Fruit fly (Drosophila melanogaster) whole organism, larva: ENCODE measurements around the gene AsnRS.
A peak's percentile ranks its signal among the peaks of the same experiment; 100 is the strongest.

Source experiments
- noc ChIP-seq: fragments of 200-800 bp; sonication (Bioruptor generic); optimal IDR thresholded peaks from 3 replicates; lab custom pipeline; 2019; ENCODE audit warnings: missing biosample characterization, mild to moderate bottlenecking, missing genetic modification characterization, moderate library complexity

AsnRS gene

DNA sequence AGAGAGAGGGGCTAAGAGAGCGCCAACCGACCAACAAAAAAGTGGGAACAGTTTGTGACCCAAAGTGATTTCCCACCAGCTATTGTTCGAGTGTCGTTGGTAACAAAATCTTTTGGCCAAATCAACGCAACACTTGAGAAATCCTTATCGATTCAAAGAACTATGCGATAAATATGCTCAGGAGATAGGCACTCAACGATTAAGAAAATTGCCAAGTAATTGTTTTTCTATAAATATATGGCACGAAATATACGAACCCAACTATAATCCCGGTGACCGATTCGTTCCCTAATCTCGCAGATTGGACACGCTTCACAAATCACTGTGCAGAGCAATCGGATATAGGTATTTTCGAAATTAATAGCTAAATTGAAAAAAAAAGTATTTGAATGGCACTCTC is 20.6 kb downstream of the AsnRS start:
- TF ChIP-seq noc (tag; lab: Kevin White, UChicago), result peak; percentile 59

DNA sequence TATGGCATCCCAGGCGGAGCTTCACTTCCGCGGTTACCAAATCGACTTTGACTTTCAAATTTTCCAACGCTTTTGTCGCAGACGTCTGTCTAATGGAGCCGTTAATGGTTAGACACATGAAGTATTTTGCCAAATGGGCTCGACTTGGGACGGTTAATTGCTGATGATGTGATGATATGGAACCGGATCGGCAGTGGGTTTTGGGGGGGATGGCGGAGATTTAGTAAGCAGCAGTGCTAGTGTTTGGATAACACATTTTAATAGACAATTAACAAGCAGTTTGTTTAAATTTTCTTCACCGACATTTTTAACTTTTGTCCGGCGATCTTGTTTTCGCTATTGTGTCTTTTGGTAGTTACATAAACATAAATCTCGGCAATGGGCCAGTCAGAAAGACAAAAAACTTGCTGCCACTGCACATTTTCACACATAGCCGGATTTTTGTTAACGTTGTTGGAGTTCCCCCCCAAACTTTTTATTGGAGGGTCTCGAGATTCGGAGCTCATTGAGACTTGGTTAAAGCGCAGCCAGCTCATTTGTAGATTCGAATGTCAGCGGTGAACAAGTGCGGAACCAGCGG is 22.0 kb downstream of the AsnRS start, which contains the start of gene amd:
TSS of gene amd (plus strand) at position 530 of the 580 bp plus-strand sequence.
- TF ChIP-seq noc (tag; lab: Kevin White, UChicago), result no peak

DNA sequence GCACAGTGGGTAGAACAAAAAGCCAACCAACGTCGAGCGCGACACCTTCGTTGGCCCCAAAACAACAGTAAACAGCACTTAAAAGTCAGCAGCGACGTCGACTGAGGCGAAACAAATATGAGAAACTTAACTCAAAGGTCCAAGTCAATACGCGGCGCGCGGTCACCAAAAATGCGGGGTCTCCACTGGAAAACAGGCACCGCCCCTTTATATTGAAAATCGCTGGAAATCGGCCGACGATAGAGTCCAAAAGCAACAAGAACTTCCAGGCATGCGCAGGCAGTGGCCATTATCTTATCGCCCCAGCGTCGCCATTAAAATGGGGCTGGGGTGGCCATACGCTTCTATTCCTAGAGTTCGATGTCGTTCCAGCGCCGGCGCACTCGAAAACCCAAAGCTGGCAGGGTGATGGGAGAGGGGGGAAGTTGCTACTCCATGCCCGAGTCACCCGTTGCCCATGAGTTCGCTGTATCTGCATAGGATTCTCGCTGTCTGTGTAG is 23.3 kb downstream of the AsnRS start, which contains the start of gene Lim3:
TSS of gene Lim3 (minus strand) at position 51 of the 500 bp plus-strand sequence.
- TF ChIP-seq noc (tag; lab: Kevin White, UChicago), result no peak

DNA sequence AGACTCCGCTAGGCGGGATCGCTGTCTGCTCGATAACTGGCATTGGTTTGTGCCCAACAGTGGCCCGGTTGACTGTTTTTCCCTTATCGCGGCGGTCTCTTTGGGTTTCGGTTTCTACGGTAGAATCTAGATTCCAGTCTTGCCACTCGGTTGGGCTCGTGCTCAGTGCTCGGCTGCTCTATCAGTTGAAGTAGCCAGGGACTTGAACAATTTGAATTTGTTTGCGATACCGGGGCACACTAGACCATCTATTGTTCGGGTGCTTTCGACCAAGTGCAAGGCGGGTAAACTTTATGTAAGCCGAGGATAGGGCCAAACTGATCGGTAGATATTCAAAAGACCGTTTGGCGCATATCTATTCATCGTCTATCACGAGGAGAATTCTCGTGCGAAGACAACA is 25.5 kb downstream of the AsnRS start:
- TF ChIP-seq noc (tag; lab: Kevin White, UChicago), result no peak

DNA sequence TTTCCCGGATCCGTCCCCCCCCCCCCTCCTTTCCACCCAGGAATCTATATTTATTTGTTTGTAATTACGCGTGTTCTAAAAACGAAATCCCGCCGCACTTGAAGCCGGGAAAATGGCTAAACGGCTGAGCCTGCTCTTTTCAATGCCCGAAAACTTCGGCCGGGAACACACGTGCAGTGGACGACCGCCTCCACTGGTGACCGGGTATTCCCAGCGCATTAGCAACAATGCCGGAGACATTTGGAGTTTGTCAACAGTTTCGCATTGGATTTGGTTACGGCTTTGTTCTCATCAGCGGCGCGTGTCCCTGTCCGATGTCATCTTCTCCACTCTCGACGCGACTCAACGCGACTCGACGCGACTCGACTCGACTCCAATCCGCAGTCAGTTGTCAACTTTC is 27.4 kb downstream of the AsnRS start:
- no peak for TF ChIP-seq noc (tag; lab: Kevin White, UChicago)

DNA sequence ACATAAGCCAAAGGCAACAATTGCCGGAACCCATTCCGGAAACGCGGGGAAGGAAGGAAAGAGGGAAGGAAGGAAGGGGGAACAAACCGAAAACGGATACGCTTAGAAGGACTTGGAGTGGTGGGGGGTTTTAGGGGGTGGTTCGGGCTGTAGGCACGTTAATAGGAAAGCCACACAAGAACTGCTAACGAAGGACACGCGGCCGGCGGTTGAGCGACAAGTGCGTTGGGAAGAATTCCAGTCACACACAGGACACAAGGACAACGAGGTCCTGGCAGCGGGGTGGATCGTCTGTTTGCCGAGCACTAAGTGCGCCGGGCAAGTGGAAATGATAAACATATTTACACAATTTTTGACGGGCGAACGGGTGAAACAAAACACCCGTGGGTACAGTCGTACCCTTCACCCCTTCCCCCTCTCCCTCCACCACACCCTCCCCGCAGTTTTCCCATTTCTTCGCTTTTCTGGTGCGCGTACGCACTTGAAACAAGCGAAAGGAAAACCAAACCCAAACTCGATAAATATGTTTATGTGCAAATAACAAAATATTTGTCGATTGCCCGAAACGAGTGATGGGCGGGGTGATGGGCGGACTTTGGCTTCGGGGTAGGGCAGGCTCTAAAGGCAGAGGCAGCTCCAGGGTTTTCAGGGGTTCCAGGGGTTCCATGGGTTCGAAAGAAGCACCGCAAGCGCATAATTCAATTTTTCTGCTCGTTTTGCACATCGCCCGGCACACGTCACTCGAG is 28.4 kb downstream of the AsnRS start:
- no peak for TF ChIP-seq noc (tag; lab: Kevin White, UChicago)

DNA sequence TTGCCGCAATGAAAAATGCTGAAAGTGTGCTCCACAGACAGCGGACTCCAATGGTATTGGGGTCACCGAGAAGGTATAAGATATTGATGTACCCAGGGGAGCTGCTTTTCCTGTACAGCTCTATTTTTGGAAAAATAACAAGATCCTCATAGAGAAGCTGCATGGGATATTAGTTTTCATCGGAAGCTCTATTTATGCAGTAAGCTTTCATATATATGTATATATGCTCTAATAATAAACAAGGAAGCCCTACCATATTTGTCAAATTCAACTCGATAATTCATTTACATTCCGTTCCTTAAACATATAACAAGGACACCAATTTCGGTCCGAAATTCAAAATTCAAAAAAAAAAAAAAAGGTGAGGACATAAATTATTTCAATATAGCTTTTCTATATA is 30.0 kb downstream of the AsnRS start, which contains the start of the genes CG17344 and CG43731:
TSS of gene CG17344 (plus strand) at position 301 of the 400 bp plus-strand sequence.
TSS of gene CG43731 (plus strand) at position 301 of the 400 bp plus-strand sequence.
- TF ChIP-seq noc (tag; lab: Kevin White, UChicago), result no peak

DNA sequence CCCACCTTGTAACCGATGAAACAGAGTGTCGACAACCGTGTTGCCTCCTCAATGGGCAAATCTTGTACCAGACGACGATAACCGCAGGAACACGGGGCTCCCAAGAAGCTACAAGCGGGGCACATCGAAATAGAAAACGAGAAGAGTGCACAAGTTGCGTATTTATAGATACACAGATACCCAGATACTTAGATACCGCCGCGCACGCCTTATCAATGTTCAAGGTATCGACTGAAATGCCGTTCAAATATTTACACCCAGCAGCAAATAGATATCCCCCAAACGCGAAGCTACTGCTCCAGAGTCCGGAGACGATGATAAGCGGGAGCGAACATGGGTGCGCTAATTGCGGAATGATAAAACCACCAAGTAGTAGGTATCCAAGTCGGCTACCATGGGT is 33.1 kb downstream of the AsnRS start:
- TF ChIP-seq noc (tag; lab: Kevin White, UChicago), result no peak

DNA sequence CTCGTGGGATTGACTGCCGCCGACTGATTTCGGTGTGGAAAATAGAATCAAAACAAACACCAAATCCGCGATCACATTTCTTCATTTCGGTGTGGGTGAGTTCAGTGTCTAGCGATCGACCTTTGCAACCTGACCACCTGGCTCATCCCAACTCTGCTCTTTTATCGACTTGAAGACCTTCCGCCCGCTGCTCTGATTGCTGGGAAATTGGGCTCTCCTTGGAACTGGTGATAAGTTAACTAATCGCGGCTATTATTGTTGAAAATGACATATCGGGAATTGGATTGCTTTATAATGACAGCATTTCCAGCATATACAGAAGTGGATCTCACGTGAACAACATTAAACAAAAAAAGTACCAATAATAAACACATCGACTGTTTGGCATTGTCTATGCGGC is 34.4 kb downstream of the AsnRS start:
- TF ChIP-seq noc (tag; lab: Kevin White, UChicago), result no peak

DNA sequence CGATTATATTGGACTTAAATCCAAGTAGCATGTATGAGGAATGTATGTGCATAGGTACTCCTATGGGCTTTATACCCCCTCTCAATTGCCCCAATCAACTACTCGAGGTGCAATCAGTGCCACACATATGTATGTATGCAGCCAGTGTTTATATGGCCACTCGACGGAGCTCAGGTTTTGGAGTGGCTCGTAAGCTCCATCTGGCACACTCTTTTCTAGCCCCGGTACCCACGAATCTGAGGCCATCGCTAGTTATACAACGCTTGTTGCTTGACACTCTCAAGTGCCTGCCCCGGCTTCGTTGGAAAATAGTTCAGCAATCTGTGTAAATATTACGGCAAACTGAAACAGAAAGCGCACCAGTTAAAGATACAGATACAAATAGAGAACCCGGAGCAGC is 35.4 kb downstream of the AsnRS start:
- no peak for TF ChIP-seq noc (tag; lab: Kevin White, UChicago)

DNA sequence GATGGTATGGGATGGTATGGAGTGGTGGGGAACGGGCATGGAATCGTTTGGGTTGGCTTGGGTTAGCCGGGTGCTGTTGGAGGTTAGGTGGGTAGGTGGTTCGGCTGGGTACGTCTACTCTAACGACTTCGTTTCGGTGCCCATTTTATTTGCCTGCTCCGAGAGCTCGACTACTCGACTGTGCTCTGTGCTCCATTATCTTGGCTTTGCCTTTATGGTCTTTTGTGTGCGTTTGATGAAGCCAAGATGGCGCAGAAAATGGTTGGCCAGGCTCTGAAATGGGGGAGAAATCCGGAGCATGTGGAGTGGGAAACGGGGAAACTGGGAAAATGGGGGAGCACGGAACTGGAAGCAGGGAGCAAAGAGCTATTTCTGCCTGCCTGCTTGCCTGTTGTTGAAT is 37.9 kb downstream of the AsnRS start:
- TF ChIP-seq noc (tag; lab: Kevin White, UChicago), result no peak

DNA sequence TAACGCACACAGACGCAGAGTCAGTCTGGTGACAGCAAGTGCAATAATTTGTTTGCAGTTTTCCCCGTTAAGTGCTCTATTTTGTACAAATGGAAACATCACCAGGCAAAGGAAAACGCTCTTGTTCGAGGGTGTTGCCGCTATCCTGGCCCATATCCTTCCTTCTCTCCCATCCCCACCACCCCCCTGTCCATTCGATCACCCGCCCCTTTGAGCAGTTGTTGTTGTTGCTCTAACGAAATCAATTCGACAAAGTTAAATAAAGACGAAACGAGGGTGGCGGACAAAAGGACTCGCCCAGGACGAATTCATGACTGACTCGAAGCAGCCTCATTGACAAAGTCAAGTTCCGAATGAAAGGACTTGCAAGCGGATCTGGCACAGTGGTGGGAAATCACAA is 42.4 kb downstream of the AsnRS start:
- TF ChIP-seq noc (tag; lab: Kevin White, UChicago), result no peak

DNA sequence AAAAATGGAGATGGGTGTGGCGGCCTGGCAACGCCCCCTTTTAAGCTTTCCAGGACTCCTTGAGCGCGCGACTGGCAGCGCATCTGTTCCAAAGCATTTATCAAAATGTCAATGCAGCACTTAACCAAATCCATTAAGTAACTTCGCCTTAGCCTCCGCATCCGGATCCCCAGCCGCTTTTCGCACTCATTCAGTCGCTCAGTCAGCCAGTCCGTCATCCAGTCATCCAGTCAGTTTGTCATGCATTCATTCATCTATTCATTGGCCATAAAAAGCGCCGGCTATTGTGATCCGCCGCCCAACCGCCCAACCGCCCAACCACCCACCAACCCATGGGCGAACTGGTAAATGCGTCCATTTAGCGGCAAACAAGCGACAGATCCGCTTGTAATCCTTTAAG is 42.9 kb downstream of the AsnRS start:
- no peak for TF ChIP-seq noc (tag; lab: Kevin White, UChicago)

DNA sequence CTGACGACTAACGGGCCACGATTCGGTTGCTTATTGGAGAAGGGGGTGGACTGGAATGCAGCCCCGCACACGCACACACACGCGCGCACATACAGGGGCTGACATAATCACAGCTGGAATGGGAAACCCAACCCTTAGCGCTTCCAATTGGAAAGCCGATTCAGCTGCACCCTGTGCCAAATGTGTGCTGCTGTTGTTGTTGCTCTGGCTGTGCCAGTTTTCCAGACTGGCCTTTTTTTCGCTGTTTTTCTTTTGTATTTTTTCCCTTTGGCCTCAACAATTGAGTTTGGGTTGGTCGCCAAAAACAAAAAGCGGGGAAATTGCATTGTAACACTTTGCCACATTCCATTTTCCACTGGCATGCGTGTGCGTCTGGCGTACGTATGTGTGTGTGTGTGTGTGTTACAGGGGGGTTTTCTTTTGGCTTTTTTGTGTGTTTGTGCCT is 48.4 kb downstream of the AsnRS start:
- TF ChIP-seq noc (tag; lab: Kevin White, UChicago), result no peak

DNA sequence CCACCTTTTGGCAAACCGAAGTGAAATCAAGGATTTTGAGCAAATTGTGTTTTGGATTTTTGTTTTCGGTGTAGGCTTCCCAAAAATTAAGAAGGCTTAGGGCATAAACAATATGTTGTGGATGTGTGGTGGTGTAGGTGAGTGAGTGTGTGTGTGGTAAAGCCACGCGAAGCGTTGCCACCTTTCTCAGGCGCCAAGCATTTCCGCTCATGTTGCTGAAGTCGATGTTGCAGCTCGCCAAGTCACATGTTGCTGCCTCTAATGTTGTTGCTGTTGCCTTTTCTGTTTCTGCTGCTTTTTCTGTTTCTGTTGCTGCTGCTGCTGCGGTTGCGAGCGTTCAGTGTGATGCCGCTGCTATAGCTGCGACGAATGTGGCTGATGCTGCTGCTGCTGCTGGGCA is 52.0 kb downstream of the AsnRS start:
- TF ChIP-seq noc (tag; lab: Kevin White, UChicago), result no peak
